Worm (Caenorhabditis elegans): ENCODE data around the gene K07D4.2.

DNA sequence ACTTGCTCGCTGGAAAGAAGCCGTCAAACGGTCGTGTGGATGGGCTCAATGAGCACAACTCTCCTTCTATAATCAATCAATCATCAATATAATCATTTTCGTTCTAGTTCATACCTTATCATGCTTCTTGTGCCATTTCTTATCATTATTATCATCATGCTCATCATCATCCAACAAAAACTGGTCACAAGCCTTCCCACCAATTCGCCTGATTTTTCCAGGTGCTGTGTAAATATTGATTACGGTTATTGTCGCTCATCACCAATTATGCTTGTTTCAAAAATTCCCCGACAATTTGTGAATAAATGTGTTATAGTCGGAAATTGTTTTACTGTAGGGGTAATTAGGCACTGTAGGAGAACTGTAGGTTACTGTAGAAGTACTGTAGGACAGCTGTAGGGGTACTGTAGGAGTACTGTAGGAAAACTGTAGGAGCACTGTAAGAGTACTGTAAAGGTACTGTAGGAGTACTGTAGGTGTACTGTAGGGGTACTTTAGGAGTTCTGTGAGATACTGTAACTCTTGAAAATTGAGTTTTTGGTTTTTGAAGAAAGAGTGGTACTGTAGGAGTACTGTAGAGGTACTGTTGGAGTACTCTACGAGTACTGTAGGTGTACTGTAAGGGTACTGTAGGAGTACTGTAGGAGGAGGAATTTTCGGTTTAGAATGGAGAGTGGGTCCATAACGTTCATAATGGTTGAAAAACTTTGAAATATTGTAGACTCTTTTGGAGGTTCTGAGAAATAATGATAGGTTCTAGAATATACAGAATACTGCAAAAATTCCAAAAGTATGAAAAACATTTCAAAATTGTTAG is 48.9 kb upstream of the K07D4.2 start:
- TF ChIP-seq ama-1 (optimal IDR thresholded peaks at IDR 0.05) (no peak), F13C5.2 (tag; optimal IDR thresholded peaks at IDR 0.05) (no peak), pes-1 (GFP tag; IDR thresholded peaks at IDR 0.05) (no peak), tbx-11 (GFP tag; IDR thresholded peaks at IDR 0.05) (no peak), sea-1 (GFP tag; conservative IDR thresholded peaks at IDR 0.05) (0 out of 2 replicates have a peak, but pooled peaks have one; percentile 51), hmbx-1 (tag; optimal IDR thresholded peaks at IDR 0.05) (no peak), aly-1 (tag; optimal IDR thresholded peaks at IDR 0.05) (no peak), hmg-4 (GFP tag; optimal IDR thresholded peaks at IDR 0.05) (no peak), ceh-13 (GFP tag; optimal IDR thresholded peaks at IDR 0.05) (no peak)
